Worm (Caenorhabditis elegans) whole organism, L4/young adult: ENCODE results near the gene F01G10.4.

Experiments used
- dao-5 ChIP-seq: sonication (generic microtip); optimal IDR thresholded peaks from 2 replicates; lab custom pipeline; 2016; ENCODE audit warnings: missing genotype, missing genetic modification characterization, moderate library complexity, missing compliant biosample characterization
- him-1 ChIP-seq: sonication (generic microtip); optimal IDR thresholded peaks from 2 replicates; lab custom pipeline; 2016; ENCODE audit warnings: missing genotype, missing genetic modification reagents, missing genetic modification characterization, missing compliant biosample characterization

DNA sequence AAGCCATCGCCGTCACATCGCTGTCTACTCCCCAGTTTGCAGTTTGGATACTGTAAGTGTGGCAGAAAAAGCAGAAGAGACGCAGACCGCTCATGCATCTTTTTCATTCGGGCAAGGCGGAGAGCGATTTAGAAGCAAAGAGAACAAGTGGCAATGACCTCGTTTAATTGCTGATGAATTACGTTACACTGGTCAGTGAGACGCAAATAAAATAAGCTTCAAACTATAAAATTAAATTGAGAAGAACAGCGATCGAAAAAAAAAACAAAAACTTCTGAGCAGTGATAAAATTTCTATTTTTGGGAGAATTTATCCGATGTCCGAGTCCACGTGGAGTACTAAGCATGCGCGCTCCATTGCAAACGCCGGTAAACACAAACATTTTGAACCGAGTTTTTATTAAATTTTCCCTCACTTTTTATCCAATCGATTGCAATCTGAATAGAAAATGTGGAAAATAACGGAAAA lies 10.2 kb downstream of the F01G10.4 start, which contains the start of gene C24F3.2:
- TF ChIP-seq him-1 (tag; lab: Kevin White, UChicago) = peak; percentile 7
- no peak for TF ChIP-seq dao-5
